Worm (Caenorhabditis elegans): ENCODE results near the gene C29F5.8.

Gene C29F5.8

DNA sequence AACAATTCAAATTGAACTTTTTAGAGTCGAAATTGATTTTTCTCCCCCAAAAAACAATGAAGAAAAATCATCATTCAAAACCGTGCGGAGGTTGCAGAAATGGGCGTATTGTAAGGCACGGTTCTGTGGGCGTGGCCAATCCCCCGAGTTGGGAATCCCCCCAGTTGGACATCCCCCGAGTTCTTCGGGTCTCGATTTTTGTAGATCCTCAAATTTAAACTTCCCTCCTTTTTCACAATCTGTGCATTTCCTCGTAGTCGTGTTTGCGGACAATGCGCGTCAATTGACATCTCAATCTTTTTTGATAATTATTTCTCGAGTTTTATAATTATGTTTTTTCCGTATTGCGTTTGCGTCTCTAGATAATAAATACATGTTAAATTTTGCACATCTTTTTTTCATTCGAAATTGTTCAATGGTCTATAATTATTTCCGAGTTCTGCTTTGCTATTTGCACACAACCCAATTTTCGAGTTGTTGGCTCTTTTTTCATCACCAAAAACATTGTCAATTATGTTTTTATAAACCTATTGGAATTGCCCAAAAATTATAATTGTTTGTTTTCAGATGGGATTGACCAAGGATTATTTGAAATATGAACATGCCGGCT, 36.3 kb upstream of the C29F5.8 start, which contains the start of gene F13H8.2:
Gene F13H8.2, plus strand, starts transcription at position 560 of the 610 bp plus-strand sequence.
- TF ChIP-seq hmbx-1 (tag; optimal IDR thresholded peaks at IDR 0.05) (no peak), F13C5.2 (tag; optimal IDR thresholded peaks at IDR 0.05) (peak; percentile 28), scrt-1 (GFP tag; IDR thresholded peaks at IDR 0.05) (peak; percentile 73; the same call in 1 of the 2 replicates), tbx-37 (GFP tag; conservative IDR thresholded peaks at IDR 0.05) (peak; percentile 51; the same call in 1 of the 2 replicates), ceh-13 (GFP tag; optimal IDR thresholded peaks at IDR 0.05) (no peak), flt-1 (GFP tag; IDR thresholded peaks at IDR 0.05) (peak; percentile 23; the same call in 1 of the 2 replicates), tbx-11 (GFP tag; IDR thresholded peaks at IDR 0.05) (0 out of 2 replicates have a peak, but pooled peaks have one; percentile 23), ceh-36 (tag; optimal IDR thresholded peaks at IDR 0.05) (peak; percentile 47)

DNA sequence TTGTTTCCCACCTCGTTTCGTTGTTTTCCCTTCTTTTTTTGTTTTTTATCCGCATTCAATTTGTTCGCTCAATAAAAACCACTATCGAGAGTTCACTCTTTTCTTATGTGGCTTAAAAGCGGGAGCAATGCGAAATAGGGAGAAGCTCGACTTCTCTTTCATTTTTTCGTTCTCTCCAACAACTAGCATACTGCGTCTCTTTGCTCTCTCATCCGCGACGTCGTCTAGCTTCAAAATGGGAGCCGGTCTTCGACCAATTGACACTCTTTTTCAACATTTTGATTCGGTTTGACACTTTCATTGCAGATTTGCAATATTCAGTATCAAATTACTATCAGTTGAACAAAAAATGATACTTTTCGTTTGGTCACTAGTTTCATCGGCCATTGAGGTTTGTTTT, 32.3 kb upstream of the C29F5.8 start, which contains the start of gene bpl-1:
Gene bpl-1, plus strand, starts transcription at position 301 of the 400 bp plus-strand sequence.
- TF ChIP-seq aly-1 (tag; optimal IDR thresholded peaks at IDR 0.05), result no peak
- TF ChIP-seq ceh-13 (GFP tag; optimal IDR thresholded peaks at IDR 0.05), result no peak
- TF ChIP-seq flt-1 (GFP tag; IDR thresholded peaks at IDR 0.05), result no peak
- TF ChIP-seq ama-1 (optimal IDR thresholded peaks at IDR 0.05), result no peak
- no peak for TF ChIP-seq scrt-1 (GFP tag; IDR thresholded peaks at IDR 0.05)
- no peak for TF ChIP-seq hmg-4 (GFP tag; optimal IDR thresholded peaks at IDR 0.05)
- TF ChIP-seq hmbx-1 (tag; optimal IDR thresholded peaks at IDR 0.05), result no peak
- TF ChIP-seq ceh-36 (tag; optimal IDR thresholded peaks at IDR 0.05), result no peak
- TF ChIP-seq tbx-11 (GFP tag; IDR thresholded peaks at IDR 0.05), result no peak
- TF ChIP-seq sea-1 (GFP tag; conservative IDR thresholded peaks at IDR 0.05), result no peak
- TF ChIP-seq F13C5.2 (tag; optimal IDR thresholded peaks at IDR 0.05), result no peak

DNA sequence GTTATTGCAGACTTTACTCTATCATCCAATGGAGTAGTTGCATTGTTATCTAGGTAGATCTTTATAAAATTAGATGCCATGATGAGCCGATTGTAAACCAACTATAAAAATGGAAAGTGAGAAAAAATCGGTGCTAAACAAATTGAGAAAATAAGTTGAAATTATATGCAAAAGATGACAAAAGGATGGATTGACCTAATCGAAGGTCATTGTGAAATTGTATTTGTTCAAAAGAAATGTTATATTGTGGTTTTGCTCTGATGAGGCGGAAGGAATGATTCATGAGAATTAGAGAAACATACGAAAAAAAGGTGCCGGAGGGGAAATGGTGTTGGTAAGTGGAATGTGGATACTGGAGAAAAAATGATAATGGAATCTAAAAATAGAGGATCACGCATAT, 25.2 kb upstream of the C29F5.8 start, which contains the start of gene scly-1:
Gene scly-1, minus strand, starts transcription at position 101 of the 400 bp plus-strand sequence.
- TF ChIP-seq ceh-13 (GFP tag; optimal IDR thresholded peaks at IDR 0.05), result no peak
- TF ChIP-seq pes-1 (GFP tag; IDR thresholded peaks at IDR 0.05), result no peak
- no peak for TF ChIP-seq tra-4 (tag; optimal IDR thresholded peaks at IDR 0.05)
- no peak for TF ChIP-seq ama-1 (optimal IDR thresholded peaks at IDR 0.05)
- no peak for TF ChIP-seq hnd-1 (tag; optimal IDR thresholded peaks at IDR 0.05)
- no peak for TF ChIP-seq F13C5.2 (tag; optimal IDR thresholded peaks at IDR 0.05)
- no peak for TF ChIP-seq ceh-36 (tag; optimal IDR thresholded peaks at IDR 0.05)
- TF ChIP-seq flt-1 (GFP tag; IDR thresholded peaks at IDR 0.05), result no peak
- TF ChIP-seq tbx-37 (GFP tag; conservative IDR thresholded peaks at IDR 0.05), result no peak
- no peak for TF ChIP-seq hmg-4 (GFP tag; optimal IDR thresholded peaks at IDR 0.05)
- no peak for TF ChIP-seq sea-1 (GFP tag; conservative IDR thresholded peaks at IDR 0.05)
- no peak for TF ChIP-seq B0310.2 (tag; optimal IDR thresholded peaks at IDR 0.05)
- TF ChIP-seq tbx-11 (GFP tag; IDR thresholded peaks at IDR 0.05), result no peak
- no peak for TF ChIP-seq aly-1 (tag; optimal IDR thresholded peaks at IDR 0.05)
- TF ChIP-seq ets-7 (tag; optimal IDR thresholded peaks at IDR 0.05), result no peak
- no peak for TF ChIP-seq scrt-1 (GFP tag; IDR thresholded peaks at IDR 0.05)

DNA sequence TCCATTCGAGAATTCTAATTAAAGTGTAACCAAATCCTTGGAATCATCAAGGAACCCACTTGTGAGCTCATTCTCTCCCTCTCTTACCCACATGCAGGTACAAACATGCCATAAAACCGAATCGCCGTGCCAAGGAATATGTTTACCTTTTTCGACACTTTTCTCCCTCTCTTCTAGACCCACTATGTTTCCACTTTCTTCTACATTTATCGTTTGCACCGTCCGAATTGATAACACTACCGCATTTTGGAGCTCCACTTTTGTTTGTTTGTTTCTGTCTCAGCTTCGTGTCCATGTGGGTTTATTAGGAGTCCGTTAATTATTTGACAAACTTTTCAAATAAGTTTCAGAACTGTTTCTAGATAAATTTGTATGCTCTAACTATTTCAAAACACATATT, 24.3 kb upstream of the C29F5.8 start:
- TF ChIP-seq B0310.2 (tag; optimal IDR thresholded peaks at IDR 0.05) (no peak), scrt-1 (GFP tag; IDR thresholded peaks at IDR 0.05) (no peak), tbx-37 (GFP tag; conservative IDR thresholded peaks at IDR 0.05) (no peak)

DNA sequence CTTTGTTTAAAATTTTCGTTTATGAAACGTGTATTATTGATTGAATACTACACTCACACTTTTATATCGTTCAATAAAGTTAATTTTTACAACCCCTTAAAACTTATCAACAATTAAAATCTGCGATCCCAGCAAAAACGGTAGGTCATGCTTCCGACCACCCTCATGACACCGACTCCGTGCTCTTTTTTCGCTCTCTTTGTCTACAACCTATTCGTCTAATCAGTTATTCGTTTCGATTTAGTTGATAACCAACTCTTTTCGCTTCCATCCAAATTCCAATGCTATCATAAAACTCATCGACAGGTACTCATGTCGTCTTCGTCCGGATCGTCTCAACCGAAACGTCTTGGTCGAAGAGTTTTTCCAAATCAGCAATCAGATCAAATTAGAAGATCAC, 23.2 kb upstream of the C29F5.8 start, which contains the start of gene F13H8.1:
Gene F13H8.1, plus strand, starts transcription at position 311 of the 400 bp plus-strand sequence.
- TF ChIP-seq hnd-1 (tag; optimal IDR thresholded peaks at IDR 0.05), result no peak
- no peak for TF ChIP-seq ceh-36 (tag; optimal IDR thresholded peaks at IDR 0.05)
- TF ChIP-seq tra-4 (tag; optimal IDR thresholded peaks at IDR 0.05), result no peak
- no peak for TF ChIP-seq scrt-1 (GFP tag; IDR thresholded peaks at IDR 0.05)
- no peak for TF ChIP-seq hmg-4 (GFP tag; optimal IDR thresholded peaks at IDR 0.05)
- no peak for TF ChIP-seq B0310.2 (tag; optimal IDR thresholded peaks at IDR 0.05)
- no peak for TF ChIP-seq sea-1 (GFP tag; conservative IDR thresholded peaks at IDR 0.05)
- no peak for TF ChIP-seq tbx-11 (GFP tag; IDR thresholded peaks at IDR 0.05)
- no peak for TF ChIP-seq aly-1 (tag; optimal IDR thresholded peaks at IDR 0.05)
- no peak for TF ChIP-seq pes-1 (GFP tag; IDR thresholded peaks at IDR 0.05)
- no peak for TF ChIP-seq hmbx-1 (tag; optimal IDR thresholded peaks at IDR 0.05)
- no peak for TF ChIP-seq ama-1 (optimal IDR thresholded peaks at IDR 0.05)
- TF ChIP-seq ets-7 (tag; optimal IDR thresholded peaks at IDR 0.05), result no peak
- no peak for TF ChIP-seq flt-1 (GFP tag; IDR thresholded peaks at IDR 0.05)
- TF ChIP-seq tbx-37 (GFP tag; conservative IDR thresholded peaks at IDR 0.05), result no peak

DNA sequence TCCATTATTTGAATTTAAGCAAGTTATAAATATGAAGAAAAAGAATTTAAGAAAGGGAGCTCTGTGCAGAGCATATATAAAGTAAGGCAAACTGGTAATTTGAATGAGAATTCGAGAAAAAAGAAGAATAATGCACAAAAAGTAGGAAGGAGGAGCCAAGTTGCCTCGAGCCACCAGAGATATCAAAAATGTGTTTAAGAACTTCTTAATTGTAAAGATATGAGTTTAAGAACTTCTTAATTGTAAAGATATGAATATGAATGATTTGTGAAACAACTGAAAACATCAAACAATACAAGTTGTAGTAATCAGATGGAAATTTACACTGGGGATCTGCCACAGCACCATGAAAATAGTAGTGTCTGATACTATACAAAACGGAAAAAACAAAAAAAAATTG, 19.4 kb upstream of the C29F5.8 start, which contains the start of gene F13H8.6:
Gene F13H8.6, minus strand, starts transcription at position 101 of the 400 bp plus-strand sequence.
- TF ChIP-seq ama-1 (optimal IDR thresholded peaks at IDR 0.05), result no peak
- TF ChIP-seq B0310.2 (tag; optimal IDR thresholded peaks at IDR 0.05), result no peak
- TF ChIP-seq F13C5.2 (tag; optimal IDR thresholded peaks at IDR 0.05), result no peak
- no peak for TF ChIP-seq tbx-37 (GFP tag; conservative IDR thresholded peaks at IDR 0.05)
- no peak for TF ChIP-seq ceh-36 (tag; optimal IDR thresholded peaks at IDR 0.05)
- TF ChIP-seq ceh-13 (GFP tag; optimal IDR thresholded peaks at IDR 0.05), result no peak
- no peak for TF ChIP-seq aly-1 (tag; optimal IDR thresholded peaks at IDR 0.05)
- TF ChIP-seq flt-1 (GFP tag; IDR thresholded peaks at IDR 0.05), result no peak
- TF ChIP-seq hmg-4 (GFP tag; optimal IDR thresholded peaks at IDR 0.05), result no peak
- TF ChIP-seq tbx-11 (GFP tag; IDR thresholded peaks at IDR 0.05), result no peak
- TF ChIP-seq ets-7 (tag; optimal IDR thresholded peaks at IDR 0.05), result no peak
- no peak for TF ChIP-seq pes-1 (GFP tag; IDR thresholded peaks at IDR 0.05)
- TF ChIP-seq scrt-1 (GFP tag; IDR thresholded peaks at IDR 0.05), result no peak
- no peak for TF ChIP-seq tra-4 (tag; optimal IDR thresholded peaks at IDR 0.05)
- TF ChIP-seq hnd-1 (tag; optimal IDR thresholded peaks at IDR 0.05), result no peak
- TF ChIP-seq sea-1 (GFP tag; conservative IDR thresholded peaks at IDR 0.05), result no peak
- no peak for TF ChIP-seq hmbx-1 (tag; optimal IDR thresholded peaks at IDR 0.05)

DNA sequence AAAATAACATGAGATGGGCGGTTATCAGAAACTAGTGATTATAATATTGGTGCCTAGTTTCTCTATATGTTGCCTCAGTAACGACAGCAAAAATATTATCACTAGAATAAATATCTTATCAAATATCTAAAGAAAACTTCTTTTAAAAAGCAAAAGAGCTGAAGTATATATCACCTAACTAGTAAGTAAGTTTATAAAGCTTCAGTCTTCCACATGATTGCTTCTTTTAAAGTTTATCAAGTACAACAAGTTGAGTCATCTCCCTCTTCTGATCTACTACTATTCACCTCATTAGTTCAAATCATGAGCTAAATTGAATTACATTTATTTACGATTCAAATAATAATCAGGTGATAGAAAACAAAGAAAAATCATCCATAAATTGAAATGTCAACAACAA, 18.1 kb upstream of the C29F5.8 start:
- TF ChIP-seq ama-1 (optimal IDR thresholded peaks at IDR 0.05) (no peak), hmbx-1 (tag; optimal IDR thresholded peaks at IDR 0.05) (no peak), ets-7 (tag; optimal IDR thresholded peaks at IDR 0.05) (no peak), tbx-11 (GFP tag; IDR thresholded peaks at IDR 0.05) (no peak), tra-4 (tag; optimal IDR thresholded peaks at IDR 0.05) (no peak), ceh-13 (GFP tag; optimal IDR thresholded peaks at IDR 0.05) (no peak)

All from whole organism, early embryonic.